Fruit fly (Drosophila melanogaster): ENCODE measurements around the gene CG31538.

CG31538 gene

DNA sequence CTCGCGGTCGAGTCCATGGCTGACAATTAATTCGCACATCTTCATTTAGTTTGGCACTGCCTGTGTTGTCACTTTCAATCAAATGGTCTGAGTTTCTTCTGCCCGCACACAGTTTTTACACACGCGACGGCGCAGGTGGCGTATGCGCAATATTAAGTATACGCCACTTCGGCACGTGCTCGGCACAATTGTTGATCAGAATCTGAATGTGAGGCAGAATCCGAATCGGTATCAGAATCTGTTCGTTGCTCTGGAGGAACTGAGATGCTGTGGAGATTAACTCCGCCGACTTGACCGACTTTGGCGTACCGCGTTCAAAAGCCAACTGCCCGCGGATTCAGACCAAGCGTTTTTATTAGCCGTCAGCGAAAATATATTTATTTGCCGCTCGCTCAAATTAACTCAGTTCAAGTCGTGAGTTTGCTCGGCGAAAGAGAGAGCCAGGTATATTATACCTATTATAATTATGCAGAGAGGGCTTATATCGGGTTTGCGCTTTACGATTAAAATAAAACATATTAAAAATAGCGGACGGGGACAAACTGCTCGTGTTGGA, 2.1 kb upstream of the CG31538 start:
- TF ChIP-seq noc (tag; optimal IDR thresholded peaks at IDR 0.05), result no peak

- TF ChIP-seq noc (tag; optimal IDR thresholded peaks at IDR 0.05), result peak; percentile 41
Observed at dm6 chr3R:5278627-5279026, 992 bp upstream of the CG31538 start.

dm6 chr3R:5270806-5271205, 6.8 kb downstream of the CG31538 start:
- TF ChIP-seq noc (tag; optimal IDR thresholded peaks at IDR 0.05), result no peak

- no peak for TF ChIP-seq noc (tag; optimal IDR thresholded peaks at IDR 0.05)
Observed at dm6 chr3R:5268495-5268894, 9.1 kb downstream of the CG31538 start.

DNA sequence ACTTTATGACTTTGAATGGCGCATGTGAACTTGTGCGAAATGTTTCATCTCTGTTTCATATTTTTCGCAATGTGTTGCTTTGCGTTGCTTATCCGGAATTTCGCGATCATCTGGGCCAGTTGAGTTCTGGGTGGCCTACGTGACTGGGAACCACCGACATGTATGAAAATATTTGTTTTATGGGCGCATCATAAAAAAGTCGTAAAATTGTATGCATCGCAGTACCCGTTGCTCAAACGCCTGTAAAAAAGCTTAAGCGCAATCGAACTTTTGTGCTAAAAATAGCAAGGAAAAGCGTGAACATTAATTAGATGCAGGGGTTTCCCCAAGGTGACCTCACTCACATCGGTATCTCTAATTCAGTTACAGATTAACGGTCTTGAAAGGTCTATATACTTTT, 11.4 kb downstream of the CG31538 start:
- no peak for TF ChIP-seq noc (tag; optimal IDR thresholded peaks at IDR 0.05)

dm6 chr3R:5264251-5265098, 13.2 kb downstream of the CG31538 start:
- TF ChIP-seq noc (tag; optimal IDR thresholded peaks at IDR 0.05), result peak; percentile 72

DNA sequence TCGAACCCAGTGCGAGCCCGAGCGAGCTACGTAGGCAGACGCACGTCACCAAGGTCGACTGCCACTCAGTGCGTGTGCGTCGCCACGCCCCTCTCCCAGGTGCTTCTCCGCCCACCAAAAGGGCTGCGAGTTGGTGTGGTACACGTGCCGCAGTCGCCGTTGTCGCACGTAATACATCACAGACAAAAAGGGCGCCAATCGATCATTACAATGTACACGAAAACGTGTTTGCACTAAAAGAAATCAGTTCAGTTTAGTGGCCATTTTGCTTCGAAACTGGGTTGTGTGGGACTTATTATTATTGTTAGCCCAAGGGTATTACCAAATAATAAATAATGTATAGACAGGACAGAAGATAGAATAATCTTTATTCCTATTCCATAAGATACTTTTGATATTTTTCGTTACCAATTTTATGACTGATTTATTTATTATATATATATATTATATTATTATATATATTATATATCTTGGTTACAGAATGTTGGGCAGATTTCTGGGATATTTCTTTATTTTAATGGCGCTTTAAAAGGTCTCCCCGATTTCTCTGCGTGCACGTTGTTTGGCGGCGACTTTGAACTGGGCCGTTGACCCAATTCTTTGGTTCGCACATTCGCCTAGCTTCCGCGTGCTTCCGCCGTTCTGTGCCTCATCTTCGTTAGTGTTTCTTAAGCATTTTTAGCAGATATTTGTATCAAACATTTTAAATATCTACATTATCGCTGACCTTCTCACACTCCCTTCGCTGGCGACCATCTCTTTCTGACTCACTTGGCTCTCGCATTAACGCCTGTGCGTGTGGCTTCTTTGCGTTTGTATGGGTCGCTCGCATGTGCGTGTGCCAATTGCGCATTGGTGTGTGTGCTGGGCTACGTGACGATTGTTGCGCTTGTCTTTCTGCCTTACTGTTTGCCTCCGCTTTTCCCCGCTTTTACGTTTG, 14.1 kb downstream of the CG31538 start:
- no peak for TF ChIP-seq noc (tag; optimal IDR thresholded peaks at IDR 0.05)

DNA sequence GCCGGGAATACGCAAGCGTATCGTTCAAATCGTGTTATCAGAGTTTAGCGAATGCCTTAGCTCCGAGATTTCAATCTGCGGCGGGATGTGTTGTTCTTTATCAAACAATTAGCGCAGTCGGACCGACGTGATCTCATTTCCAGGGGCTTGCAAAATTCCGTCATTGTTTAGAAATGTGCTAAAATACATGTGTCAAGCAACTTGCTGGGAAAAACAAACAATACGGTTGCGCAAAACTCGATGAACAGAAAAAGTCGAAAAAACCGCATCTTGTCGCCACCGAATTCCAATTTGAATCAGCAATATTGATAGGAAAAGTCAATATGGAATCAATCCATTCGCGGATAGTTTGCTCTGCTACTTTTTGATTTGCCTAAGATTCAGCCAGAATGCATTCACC, 15.0 kb downstream of the CG31538 start, which contains the start of gene Tim17a2:
Tim17a2 (minus strand) TSS at position 101 of the 400 bp plus-strand sequence.
- no peak for TF ChIP-seq noc (tag; optimal IDR thresholded peaks at IDR 0.05)

dm6 chr3R:5261996-5262535, 15.6 kb downstream of the CG31538 start:
- no peak for TF ChIP-seq noc (tag; optimal IDR thresholded peaks at IDR 0.05)

dm6 chr3R:5261262-5261661, 16.4 kb downstream of the CG31538 start:
- no peak for TF ChIP-seq noc (tag; optimal IDR thresholded peaks at IDR 0.05)

dm6 chr3R:5257147-5257487, 20.5 kb downstream of the CG31538 start:
- TF ChIP-seq noc (tag; optimal IDR thresholded peaks at IDR 0.05), result no peak

- peak; percentile 77 for TF ChIP-seq noc (tag; optimal IDR thresholded peaks at IDR 0.05)
Observed at dm6 chr3R:5256462-5257146, 21.0 kb downstream of the CG31538 start, which contains the start of the genes Enoph and Hph. Enoph (minus strand) TSS chr3R:5256681. Hph (plus strand) TSS chr3R:5257037.

DNA sequence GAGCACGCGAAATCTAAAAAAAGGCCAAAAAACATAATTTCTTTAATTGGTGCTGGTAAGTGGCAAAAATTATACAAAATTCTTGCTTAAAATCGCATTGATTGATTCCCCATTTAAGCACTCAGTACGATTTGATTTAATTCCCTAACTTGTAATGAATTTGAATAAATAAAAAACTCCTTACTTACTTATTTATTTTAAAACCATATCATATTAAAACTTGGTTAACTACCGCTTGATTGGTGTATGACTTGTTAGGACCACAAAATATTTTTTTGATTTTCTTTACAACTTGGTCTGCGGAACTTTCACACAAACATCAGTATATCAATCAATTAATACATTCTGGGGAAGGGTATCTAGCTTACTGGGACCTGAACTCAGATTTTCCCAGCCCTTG, 24.8 kb downstream of the CG31538 start, which contains the start of gene CG1113:
CG1113 (plus strand) TSS at position 301 of the 400 bp plus-strand sequence.
- TF ChIP-seq noc (tag; optimal IDR thresholded peaks at IDR 0.05), result no peak

DNA sequence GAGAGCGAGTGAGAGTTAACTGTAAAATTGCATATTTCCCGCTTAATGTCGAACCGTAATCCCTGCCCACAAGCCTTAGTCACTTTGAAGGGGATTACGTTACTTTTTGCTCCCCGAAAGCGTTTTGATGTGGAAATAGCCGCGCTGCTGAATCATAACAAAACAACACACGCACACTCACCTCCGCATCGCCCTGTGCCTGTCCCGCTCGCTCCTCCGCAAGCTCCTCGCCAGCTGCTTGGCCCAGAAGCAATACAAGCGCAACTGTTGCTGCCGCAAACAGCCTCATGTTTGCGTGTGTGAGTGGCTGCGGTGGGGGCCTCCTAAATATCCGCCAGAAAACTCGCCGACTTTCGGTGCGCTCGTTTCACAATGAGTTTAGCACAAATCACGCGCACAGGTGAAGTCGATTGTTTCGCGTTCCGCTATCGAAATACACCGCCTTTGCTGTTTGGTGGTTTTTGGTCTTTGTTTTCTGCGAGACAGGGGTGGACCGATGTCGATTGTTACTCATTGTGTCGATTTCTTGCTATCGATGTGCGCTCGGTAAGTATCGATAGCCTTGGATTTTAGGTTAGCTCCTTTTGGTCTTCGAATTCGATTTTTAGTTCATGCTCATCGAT, 26.3 kb downstream of the CG31538 start, which contains the start of gene CtsF:
CtsF (minus strand) TSS at position 503 of the 623 bp plus-strand sequence.
- TF ChIP-seq noc (tag; optimal IDR thresholded peaks at IDR 0.05), result peak; percentile 67

All from whole organism, larva.